Fruit fly (Drosophila melanogaster) S2 (cell line): ENCODE results near the gene CG5966.

Experiments
- CG8478 ChIP-seq: fragments of >200 bp; optimal IDR thresholded peaks from 2 replicates; lab custom pipeline; 2018
- CTCF ChIP-seq, 2 experiments: fragments of >200 bp; optimal IDR thresholded peaks; 2 replicates each; lab custom pipeline; 2018

DNA sequence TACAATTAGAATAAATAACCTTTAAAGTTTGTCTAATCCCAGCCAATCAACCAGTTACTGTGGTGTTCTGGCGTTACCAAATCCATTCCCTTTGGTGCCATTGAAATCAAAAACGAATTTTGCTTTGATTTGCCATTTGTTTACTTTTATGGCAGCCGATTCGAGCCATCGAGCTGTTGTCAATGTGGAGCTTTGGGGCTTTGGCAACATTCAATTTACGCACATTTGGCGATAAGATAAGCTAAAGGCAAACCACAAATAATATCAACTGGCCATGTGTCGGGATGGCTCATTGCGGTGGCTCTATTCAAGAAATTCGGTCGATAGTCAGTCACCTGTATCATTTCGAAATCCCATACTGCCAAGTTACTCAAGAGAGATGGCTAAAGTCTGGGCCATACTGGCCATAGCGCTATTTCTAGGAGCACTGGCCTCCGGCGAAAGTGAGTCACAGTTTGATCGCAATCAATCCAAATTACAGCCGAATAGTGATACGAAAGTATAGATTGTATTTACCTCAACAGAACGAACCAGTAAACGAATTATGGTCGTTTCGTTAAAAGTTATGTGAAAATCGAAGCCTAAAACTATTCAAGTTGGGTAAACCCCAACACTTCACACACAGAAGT, 40.6 kb upstream of the CG5966 start, which contains the start of gene CG6041:
- TF ChIP-seq CG8478 (lab: Kevin White, UChicago) (no peak), CTCF (optimal IDR thresholded peaks at IDR 0.05; lab: Kevin White, UChicago) (no peak)
